Fruit fly (Drosophila melanogaster) whole organism, embryonic: ENCODE data around the gene CG6340.

ENCODE experiments used
- ATbp ChIP-seq: fragments of 200-800 bp; sonication (Bioruptor generic); optimal IDR thresholded peaks from 2 replicates; lab custom pipeline; 2017; ENCODE audit warnings: missing biosample characterization, mild to moderate bottlenecking, missing genetic modification characterization, missing genetic modification reagents
- Ada2b ChIP-seq: fragments of 200-800 bp; sonication (Bioruptor generic); IDR thresholded peaks from 2 replicates; pipeline ENCODE4 v1.3.6; 2022; ENCODE audit warnings: missing biosample characterization, missing genetic modification characterization
- Asciz ChIP-seq: fragments of 200-800 bp; sonication (Bioruptor generic); optimal IDR thresholded peaks from 2 replicates; lab custom pipeline; 2017; ENCODE audit warnings: missing biosample characterization, mild to moderate bottlenecking, missing genetic modification characterization, missing genetic modification reagents
- Atf6 ChIP-seq: fragments of 200-800 bp; sonication (Bioruptor generic); IDR thresholded peaks from 2 replicates; pipeline ENCODE4 v1.3.6; 2022; ENCODE audit warnings: missing biosample characterization, missing genetic modification characterization
- CG12104 ChIP-seq: fragments of 200-800 bp; sonication (Bioruptor generic); optimal IDR thresholded peaks from 3 replicates; lab custom pipeline; 2016; ENCODE audit warnings: missing biosample characterization, missing genetic modification characterization
- CG12236 ChIP-seq: fragments of 200-800 bp; sonication (Bioruptor generic); optimal IDR thresholded peaks from 2 replicates; lab custom pipeline; 2016; ENCODE audit warnings: missing biosample characterization, missing genetic modification characterization
- CG12659 ChIP-seq: fragments of 200-800 bp; sonication (Bioruptor generic); optimal IDR thresholded peaks from 3 replicates; lab custom pipeline; 2017; ENCODE audit warnings: mild to moderate bottlenecking, missing biosample characterization, missing genetic modification reagents, missing genetic modification characterization
- CG14860 ChIP-seq: fragments of 200-800 bp; sonication (Bioruptor generic); IDR thresholded peaks from 3 replicates; pipeline ENCODE4 v1.3.6; 2022; ENCODE audit warnings: missing biosample characterization, missing genetic modification characterization; ENCODE audit not compliant: partially characterized antibody
- CG15479 ChIP-seq: fragments of 200-800 bp; sonication (Bioruptor generic); optimal IDR thresholded peaks from 3 replicates; lab custom pipeline; 2019; ENCODE audit warnings: missing biosample characterization, mild to moderate bottlenecking, missing genetic modification characterization, moderate library complexity
- CG16815 ChIP-seq: fragments of 200-800 bp; sonication (Bioruptor generic); optimal IDR thresholded peaks from 3 replicates; lab custom pipeline; 2017; ENCODE audit warnings: missing biosample characterization, mild to moderate bottlenecking, missing genetic modification characterization
- CG17829 ChIP-seq: fragments of 200-800 bp; optimal IDR thresholded peaks from 2 replicates; lab custom pipeline; 2019; ENCODE audit warnings: missing biosample characterization, mild to moderate bottlenecking, missing genetic modification characterization, moderate library complexity
- CG6689 ChIP-seq: fragments of 200-800 bp; sonication (Bioruptor generic); IDR thresholded peaks from 2 replicates; pipeline ENCODE4 v1.3.6; 2022; ENCODE audit warnings: missing biosample characterization, missing genetic modification characterization
- CG7372 ChIP-seq: fragments of 200-800 bp; sonication (Bioruptor generic); IDR thresholded peaks from 2 replicates; pipeline ENCODE4 v1.3.6; 2022; ENCODE audit warnings: missing biosample characterization, missing genetic modification characterization
- CG7963 ChIP-seq: fragments of 200-800 bp; sonication (Bioruptor generic); IDR thresholded peaks from 3 replicates; pipeline ENCODE4 v1.3.6; 2022; ENCODE audit warnings: missing biosample characterization, missing genetic modification characterization; ENCODE audit not compliant: partially characterized antibody
- Dref ChIP-seq: fragments of 200-800 bp; sonication (Bioruptor generic); IDR thresholded peaks from 2 replicates; pipeline ENCODE4 v1.3.6; 2022; ENCODE audit warnings: missing biosample characterization, missing genetic modification characterization
- ERR ChIP-seq: fragments of 200-800 bp; sonication (Bioruptor generic); optimal IDR thresholded peaks from 2 replicates; lab custom pipeline; 2016; ENCODE audit warnings: missing biosample characterization, missing genetic modification characterization
- Gsc ChIP-seq: fragments of 200-800 bp; sonication (Bioruptor generic); IDR thresholded peaks from 2 replicates; pipeline ENCODE4 v1.3.6; 2022; ENCODE audit warnings: missing biosample characterization, missing genetic modification characterization
- Med ChIP-seq: fragments of 200-800 bp; sonication (Bioruptor generic); peaks from one replicate; lab custom pipeline; 2016; ENCODE audit warnings: missing biosample characterization, missing genetic modification characterization, mild to moderate bottlenecking, inconsistent platforms, moderate library complexity
- Nf-YC ChIP-seq: fragments of 200-800 bp; optimal IDR thresholded peaks from 3 replicates; lab custom pipeline; 2019; ENCODE audit warnings: missing biosample characterization, mild to moderate bottlenecking, missing genetic modification characterization, moderate library complexity
- Oaz ChIP-seq: fragments of 200-800 bp; sonication (Bioruptor generic); IDR thresholded peaks from 2 replicates; pipeline ENCODE4 v1.3.6; 2022; ENCODE audit warnings: missing biosample characterization, missing genetic modification characterization
- Pdp1 ChIP-seq, 2 experiments: fragments of 200-800 bp; sonication (Bioruptor generic); optimal IDR thresholded peaks; 3 replicates each; lab custom pipeline; 2016; ENCODE audit warnings: missing biosample characterization in 2 of 2, missing genetic modification characterization in 2 of 2, mild to moderate bottlenecking in 1 of 2, moderate library complexity in 1 of 2
- Scr ChIP-seq: fragments of 200-800 bp; sonication (Bioruptor generic); IDR thresholded peaks from 2 replicates; pipeline ENCODE4 v1.3.6; 2022; ENCODE audit warnings: missing biosample characterization, missing genetic modification characterization; ENCODE audit not compliant: partially characterized antibody
- Sry-δ ChIP-seq: fragments of 200-800 bp; sonication (Bioruptor generic); optimal IDR thresholded peaks from 2 replicates; lab custom pipeline; 2016; ENCODE audit warnings: missing biosample characterization, missing genetic modification characterization
- Stat92E ChIP-seq, 3 experiments: fragments of >200 bp in 2 of 3; fragments of 200-800 bp in 1 of 3; sonication (Bioruptor generic) in 1 of 3; optimal IDR thresholded peaks; 2 replicates each; lab custom pipeline; 2017 to 2019; ENCODE audit warnings: missing biosample characterization in 3 of 3, missing genetic modification characterization in 3 of 3, mild to moderate bottlenecking in 1 of 3, moderate library complexity in 1 of 3
- amos ChIP-seq: fragments of 200-800 bp; sonication (Bioruptor generic); IDR thresholded peaks from 2 replicates; pipeline ENCODE4 v1.3.6; 2022; ENCODE audit warnings: missing biosample characterization, missing genetic modification characterization; ENCODE audit not compliant: partially characterized antibody
- bbx ChIP-seq: fragments of 200-800 bp; sonication (Bioruptor generic); IDR thresholded peaks from 2 replicates; pipeline ENCODE4 v1.3.6; 2022; ENCODE audit warnings: missing biosample characterization, missing genetic modification characterization; ENCODE audit not compliant: partially characterized antibody
- cad ChIP-seq: fragments of >200 bp; optimal IDR thresholded peaks from 2 replicates; lab custom pipeline; 2017; ENCODE audit warnings: missing biosample characterization, missing genetic modification characterization
- chinmo ChIP-seq: fragments of 200-800 bp; sonication (Bioruptor generic); IDR thresholded peaks from 4 replicates; pipeline ENCODE4 v1.3.6; 2022; ENCODE audit warnings: missing biosample characterization, missing genetic modification characterization; ENCODE audit not compliant: partially characterized antibody
- crol ChIP-seq: fragments of 200-800 bp; sonication (Bioruptor generic); IDR thresholded peaks from 2 replicates; pipeline ENCODE4 v1.3.6; 2022; ENCODE audit warnings: missing biosample characterization, missing genetic modification characterization
- crp ChIP-seq, 2 experiments: fragments of 200-800 bp; sonication (Bioruptor generic); optimal IDR thresholded peaks; 2 replicates in 1 of 2; 3 replicates in 1 of 2; lab custom pipeline; 2017; ENCODE audit warnings: missing biosample characterization in 2 of 2, missing genetic modification characterization in 2 of 2, mild to moderate bottlenecking in 1 of 2, moderate library complexity in 1 of 2
- fd102C ChIP-seq: fragments of 200-800 bp; sonication (Bioruptor generic); optimal IDR thresholded peaks from 2 replicates; lab custom pipeline; 2018; ENCODE audit warnings: missing biosample characterization, mild to moderate bottlenecking, missing genetic modification characterization, moderate library complexity
- fd64A ChIP-seq: fragments of 200-800 bp; sonication (Bioruptor generic); optimal IDR thresholded peaks from 3 replicates; lab custom pipeline; 2018; ENCODE audit warnings: missing biosample characterization, mild to moderate bottlenecking, missing genetic modification characterization
- fd96Cb ChIP-seq: fragments of 200-800 bp; sonication (Bioruptor generic); optimal IDR thresholded peaks from 2 replicates; lab custom pipeline; 2018; ENCODE audit warnings: missing biosample characterization, mild to moderate bottlenecking, missing genetic modification characterization, moderate library complexity
- fu2 ChIP-seq: fragments of 200-800 bp; sonication (Bioruptor generic); optimal IDR thresholded peaks from 2 replicates; lab custom pipeline; 2016; ENCODE audit warnings: missing biosample characterization, missing genetic modification characterization
- gsb ChIP-seq: fragments of 200-800 bp; sonication (Bioruptor generic); IDR thresholded peaks from 2 replicates; pipeline ENCODE4 v1.3.6; 2022; ENCODE audit warnings: missing biosample characterization, missing genetic modification characterization
- hbn ChIP-seq: fragments of 200-800 bp; sonication (Bioruptor generic); IDR thresholded peaks from 2 replicates; pipeline ENCODE4 v1.3.6; 2022; ENCODE audit warnings: missing biosample characterization, missing genetic modification characterization; ENCODE audit not compliant: partially characterized antibody
- inv ChIP-seq: fragments of 200-800 bp; sonication (Bioruptor generic); IDR thresholded peaks from 2 replicates; pipeline ENCODE4 v1.3.6; 2022; ENCODE audit warnings: missing biosample characterization, missing genetic modification characterization; ENCODE audit not compliant: partially characterized antibody
- lmd ChIP-seq: fragments of 200-800 bp; sonication (Bioruptor generic); IDR thresholded peaks from 2 replicates; pipeline ENCODE4 v1.3.6; 2022; ENCODE audit warnings: missing biosample characterization, missing genetic modification characterization
- mam ChIP-seq: fragments of 200-800 bp; sonication (Bioruptor generic); optimal IDR thresholded peaks from 3 replicates; lab custom pipeline; 2016; ENCODE audit warnings: missing biosample characterization, missing genetic modification characterization
- nau ChIP-seq: fragments of 200-800 bp; sonication (Bioruptor generic); optimal IDR thresholded peaks from 3 replicates; lab custom pipeline; 2017; ENCODE audit warnings: missing biosample characterization, mild to moderate bottlenecking, missing genetic modification characterization, missing genetic modification reagents
- nerfin-2 ChIP-seq: fragments of 200-800 bp; sonication (Bioruptor generic); IDR thresholded peaks from 2 replicates; pipeline ENCODE4 v1.3.6; 2022; ENCODE audit warnings: missing biosample characterization, missing genetic modification characterization; ENCODE audit not compliant: partially characterized antibody
- pum ChIP-seq: fragments of 200-800 bp; sonication (Bioruptor generic); optimal IDR thresholded peaks from 2 replicates; lab custom pipeline; 2016; ENCODE audit warnings: missing biosample characterization, missing genetic modification characterization
- sens ChIP-seq: fragments of 200-800 bp; sonication (Bioruptor generic); peaks from one replicate; lab custom pipeline; 2016; ENCODE audit warnings: missing biosample characterization, missing genetic modification characterization
- slp2 ChIP-seq: fragments of 200-800 bp; sonication (Bioruptor generic); optimal IDR thresholded peaks from 2 replicates; lab custom pipeline; 2016; ENCODE audit warnings: missing biosample characterization, missing genetic modification characterization
- tgo ChIP-seq: fragments of 200-800 bp; sonication (Bioruptor generic); IDR thresholded peaks from 3 replicates; pipeline ENCODE4 v1.3.6; 2022; ENCODE audit warnings: missing biosample characterization, missing genetic modification characterization
- trem ChIP-seq: fragments of 200-800 bp; optimal IDR thresholded peaks from 3 replicates; lab custom pipeline; 2019; ENCODE audit warnings: missing biosample characterization, mild to moderate bottlenecking, missing genetic modification characterization, moderate library complexity
- twi ChIP-seq: fragments of 200-800 bp; optimal IDR thresholded peaks from 2 replicates; lab custom pipeline; 2019; ENCODE audit warnings: missing biosample characterization, mild to moderate bottlenecking, missing genetic modification characterization, moderate library complexity
- unc-4 ChIP-seq: fragments of 200-800 bp; sonication (Bioruptor generic); IDR thresholded peaks from 2 replicates; pipeline ENCODE4 v1.3.6; 2022; ENCODE audit warnings: missing biosample characterization, missing genetic modification characterization; ENCODE audit not compliant: partially characterized antibody
- zf30C ChIP-seq: fragments of 200-800 bp; sonication (Bioruptor generic); optimal IDR thresholded peaks from 3 replicates; lab custom pipeline; 2018; ENCODE audit warnings: missing biosample characterization, mild to moderate bottlenecking, missing genetic modification characterization
- zfh2 ChIP-seq: fragments of 200-800 bp; sonication (Bioruptor generic); optimal IDR thresholded peaks from 2 replicates; lab custom pipeline; 2016; ENCODE audit warnings: missing biosample characterization, missing genetic modification characterization

Gene CG6340

dm6 chrX:15486682-15487081 lies 4.5 kb downstream of the CG6340 start, which contains the start of gene Gmap (continued):
- peak; percentile 71 for TF ChIP-seq unc-4 (GFP tag; lab: Robert Waterston, UW)
- no peak for TF ChIP-seq CG12236 (GFP tag; lab: Kevin White, UChicago)
- TF ChIP-seq twi (tag; lab: Kevin White, UChicago): no peak
- TF ChIP-seq CG16815: no peak
- no peak for TF ChIP-seq Oaz (GFP tag; lab: Robert Waterston, UW)
- TF ChIP-seq Sry-δ (GFP tag; lab: Kevin White, UChicago): peak; percentile 29
- TF ChIP-seq chinmo (GFP tag; lab: Robert Waterston, UW): 0 out of 4 replicates have a peak, but pooled peaks have one; percentile 58
- peak; percentile 17 for TF ChIP-seq trem (tag; lab: Kevin White, UChicago)
- peak; percentile 95 for TF ChIP-seq Dref (GFP tag; lab: Robert Waterston, UW)
- no peak for TF ChIP-seq mam
- TF ChIP-seq ERR (GFP tag; lab: Kevin White, UChicago): no peak
- peak in 1 of 2 experiments; percentile 84 for TF ChIP-seq crp (GFP tag; optimal IDR thresholded peaks at IDR 0.05; lab: Kevin White, UChicago)
- TF ChIP-seq Asciz (GFP tag; lab: Kevin White, UChicago): no peak
- TF ChIP-seq CG14860: peak; percentile 87
- no peak for TF ChIP-seq Stat92E (GFP tag; optimal IDR thresholded peaks at IDR 0.05; lab: Kevin White, UChicago)
- peak; percentile 68 for TF ChIP-seq inv (GFP tag; lab: Robert Waterston, UW)
- peak; percentile 96 for TF ChIP-seq nerfin-2 (GFP tag; lab: Robert Waterston, UW)
- peak; percentile 42 for TF ChIP-seq Med (GFP tag; lab: Kevin White, UChicago)
- TF ChIP-seq CG6689: no peak
- TF ChIP-seq hbn: peak; percentile 59; the same call in 1 of the 2 replicates
- no peak for TF ChIP-seq Ada2b (GFP tag; lab: Robert Waterston, UW)
- no peak for TF ChIP-seq tgo (GFP tag; lab: Robert Waterston, UW)
- TF ChIP-seq nau (GFP tag; lab: Kevin White, UChicago): no peak
- no peak for TF ChIP-seq zf30C (GFP tag; lab: Kevin White, UChicago)
- TF ChIP-seq Nf-YC (tag; lab: Kevin White, UChicago): peak; percentile 20
- TF ChIP-seq CG7963 (GFP tag; lab: Robert Waterston, UW): peak; percentile 93
- peak; percentile 15 for TF ChIP-seq CG12659
- TF ChIP-seq sens (GFP tag; lab: Kevin White, UChicago): peak; percentile 3
- peak; percentile 80 for TF ChIP-seq Scr (GFP tag; lab: Robert Waterston, UW)
- TF ChIP-seq CG12104 (GFP tag; lab: Kevin White, UChicago): no peak
- no peak for TF ChIP-seq cad
- TF ChIP-seq, all 482 proteins: peak for 56

dm6 chrX:15490519-15490918 lies 8.3 kb downstream of the CG6340 start:
- TF ChIP-seq amos (GFP tag; lab: Robert Waterston, UW) (no peak), fd102C (GFP tag; lab: Kevin White, UChicago) (no peak), CG15479 (GFP tag; lab: Kevin White, UChicago) (no peak), crol (GFP tag; lab: Robert Waterston, UW) (no peak), ATbp (GFP tag; lab: Kevin White, UChicago) (peak; percentile 11), zfh2 (GFP tag; lab: Kevin White, UChicago) (no peak), Pdp1 (GFP tag; optimal IDR thresholded peaks at IDR 0.05; lab: Kevin White, UChicago) (peak in 1 of 2 experiments; percentile 69), fd96Cb (tag; lab: Kevin White, UChicago) (no peak), gsb (GFP tag; lab: Robert Waterston, UW) (no peak), bbx (GFP tag; lab: Robert Waterston, UW) (no peak), lmd (GFP tag; lab: Robert Waterston, UW) (no peak), Gsc (no peak), slp2 (GFP tag; lab: Kevin White, UChicago) (no peak), fu2 (GFP tag; lab: Kevin White, UChicago) (no peak), CG17829 (tag; lab: Kevin White, UChicago) (no peak), CG7372 (no peak), pum (GFP tag; lab: Kevin White, UChicago) (no peak), Atf6 (no peak), Asciz (GFP tag; lab: Kevin White, UChicago) (peak; percentile 2), fd64A (GFP tag; lab: Kevin White, UChicago) (peak; percentile 8)
